Fruit fly (Drosophila melanogaster) Kc167 (cell line): ENCODE measurements around the gene HP1e.

Source experiments
- Myc ChIP-seq: fragments of >200 bp; optimal IDR thresholded peaks from 2 replicates; lab custom pipeline; 2017; ENCODE audit warnings: missing external identifiers
- Sin3A ChIP-seq: fragments of >200 bp; optimal IDR thresholded peaks from 2 replicates; lab custom pipeline; 2018; ENCODE audit warnings: missing external identifiers
- h ChIP-seq: fragments of >200 bp; optimal IDR thresholded peaks from 3 replicates; lab custom pipeline; 2018; ENCODE audit warnings: missing external identifiers
- insv ChIP-seq: fragments of >200 bp; optimal IDR thresholded peaks from 3 replicates; lab custom pipeline; 2018; ENCODE audit warnings: missing external identifiers
- ttk ChIP-seq: sonication (Bioruptor generic); optimal IDR thresholded peaks from 2 replicates; lab custom pipeline; 2017; ENCODE audit warnings: missing external identifiers

- TF ChIP-seq ttk (no peak), insv (lab: Kevin White, UChicago) (no peak), Sin3A (lab: Kevin White, UChicago) (no peak), Myc (lab: Kevin White, UChicago) (no peak), h (no peak)
Measured at dm6 chr3R:9359393-9359792, 37.8 kb downstream of the HP1e start.
